Worm (Caenorhabditis elegans) whole organism, mixed stage, embryonic: ENCODE results near the gene C13G5.2.

ENCODE experiments used
- blmp-1 ChIP-seq: fragments of 150-350 bp; optimal IDR thresholded peaks from 2 replicates; lab custom pipeline; 2014; ENCODE audit warnings: missing biosample characterization, missing genetic modification characterization
- nhr-76 ChIP-seq: sonication (generic microtip); optimal IDR thresholded peaks from 2 replicates; lab custom pipeline; 2017; ENCODE audit warnings: missing biosample characterization, missing genetic modification characterization
- tbx-8 ChIP-seq: fragments of 200-800 bp; sonication (Bioruptor generic); optimal IDR thresholded peaks from 2 replicates; lab custom pipeline; 2018; ENCODE audit warnings: mild to moderate bottlenecking, missing genetic modification characterization, moderate library complexity, missing compliant biosample characterization
- unc-39 ChIP-seq: fragments of 150-350 bp; optimal IDR thresholded peaks from 2 replicates; lab custom pipeline; 2014; ENCODE audit warnings: missing biosample characterization, missing genetic modification characterization
- unc-62 ChIP-seq: fragments of 150-350 bp; optimal IDR thresholded peaks from 2 replicates; lab custom pipeline; 2014; ENCODE audit warnings: missing biosample characterization, missing genetic modification reagents, missing genetic modification characterization

DNA sequence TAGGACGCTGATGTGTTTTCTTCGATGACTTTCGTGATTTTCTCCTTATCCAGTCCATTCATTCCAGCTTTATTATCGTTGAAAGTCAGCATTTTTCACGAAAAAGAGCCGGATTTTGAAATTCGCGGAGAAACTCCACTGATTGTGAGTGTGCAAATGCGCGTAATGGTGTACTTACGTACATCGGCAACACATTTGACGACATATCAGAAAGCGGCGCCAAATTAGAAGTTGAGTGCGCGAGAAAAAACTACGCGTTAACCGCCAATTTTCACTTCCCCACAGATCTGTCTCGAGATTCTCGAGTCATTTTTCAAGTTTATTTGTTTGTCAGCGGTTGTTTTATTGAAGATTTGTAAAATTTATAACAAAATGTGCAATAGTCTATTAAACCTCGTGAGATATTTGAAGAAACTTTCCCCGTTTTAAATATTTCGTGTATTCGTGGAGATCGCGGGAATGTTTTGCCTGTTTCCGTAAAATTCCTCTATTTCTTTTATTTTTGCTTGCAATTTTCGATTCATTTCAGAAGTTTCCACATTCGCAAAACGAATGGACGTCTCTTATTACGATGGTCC is 10.2 kb upstream of the C13G5.2 start, which contains the start of the genes polk-1 and gpr-1:
- TF ChIP-seq unc-39 (tag; lab: Kevin White, UChicago) (no peak), tbx-8 (no peak), nhr-76 (no peak), blmp-1 (tag; lab: Kevin White, UChicago) (no peak), unc-62 (GFP tag; lab: Kevin White, UChicago) (no peak)
